Worm (Caenorhabditis elegans) whole organism, L1 larva: ENCODE data around the gene F21A3.11.

ENCODE experiments used
- C34B4.2 ChIP-seq: sonication (generic microtip); optimal IDR thresholded peaks from 2 replicates; lab custom pipeline; 2017; ENCODE audit warnings: mild to moderate bottlenecking, missing genetic modification characterization, missing compliant biosample characterization
- F16B12.6 ChIP-seq: fragments of 150-350 bp; optimal IDR thresholded peaks from 2 replicates; lab custom pipeline; 2014; ENCODE audit warnings: missing biosample characterization, missing genetic modification characterization
- Y116A8C.19 ChIP-seq: sonication (generic microtip); optimal IDR thresholded peaks from 2 replicates; lab custom pipeline; 2016; ENCODE audit warnings: missing compliant biosample characterization, missing genetic modification characterization, borderline replicate concordance
- aha-1 ChIP-seq: fragments of 150-350 bp; optimal IDR thresholded peaks from 2 replicates; lab custom pipeline; 2014; ENCODE audit warnings: missing biosample characterization, missing genetic modification characterization
- ama-1 ChIP-seq: fragments of 150-350 bp; optimal IDR thresholded peaks from 2 replicates; lab custom pipeline; 2014
- ceh-8 ChIP-seq: fragments of 200-800 bp; sonication (Bioruptor generic); optimal IDR thresholded peaks from 2 replicates; lab custom pipeline; 2018; ENCODE audit warnings: mild to moderate bottlenecking, missing genetic modification characterization, moderate library complexity, missing compliant biosample characterization
- dpl-1 ChIP-seq, 3 experiments: fragments of 150-350 bp in 2 of 3; sonication (generic microtip) in 1 of 3; optimal IDR thresholded peaks; 2 replicates each; lab custom pipeline; 2014 to 2017; ENCODE audit warnings: missing biosample characterization in 3 of 3, missing genetic modification characterization in 3 of 3, missing genetic modification reagents in 3 of 3
- efl-3 ChIP-seq: fragments of 200-800 bp; sonication (Bioruptor generic); optimal IDR thresholded peaks from 2 replicates; lab custom pipeline; 2018; ENCODE audit warnings: mild to moderate bottlenecking, missing genetic modification characterization, missing compliant biosample characterization
- fkh-8 ChIP-seq: sonication (generic microtip); optimal IDR thresholded peaks from 2 replicates; lab custom pipeline; 2016; ENCODE audit warnings: mild to moderate bottlenecking, missing genetic modification characterization, missing compliant biosample characterization
- hlh-4 ChIP-seq: sonication (generic microtip); optimal IDR thresholded peaks from 2 replicates; lab custom pipeline; 2016; ENCODE audit warnings: mild to moderate bottlenecking, missing genetic modification characterization, missing compliant biosample characterization
- irx-1 ChIP-seq: sonication (generic microtip); optimal IDR thresholded peaks from 2 replicates; lab custom pipeline; 2016; ENCODE audit warnings: missing genetic modification characterization, missing compliant biosample characterization
- isw-1 ChIP-seq: fragments of 200-800 bp; sonication (Bioruptor generic); IDR thresholded peaks from 2 replicates; pipeline ENCODE4 v1.3.6; 2022; ENCODE audit warnings: missing genetic modification characterization, missing compliant biosample characterization
- jun-1 ChIP-seq: fragments of 150-350 bp; optimal IDR thresholded peaks from 2 replicates; lab custom pipeline; 2014; ENCODE audit warnings: missing biosample characterization, missing genetic modification reagents, missing genetic modification characterization
- lin-13 ChIP-seq: fragments of 150-350 bp; optimal IDR thresholded peaks from 2 replicates; lab custom pipeline; 2014; ENCODE audit warnings: missing biosample characterization, missing genetic modification reagents, missing genetic modification characterization
- lin-14 ChIP-seq: fragments of 200-800 bp; sonication (Bioruptor generic); optimal IDR thresholded peaks from 2 replicates; lab custom pipeline; 2018; ENCODE audit warnings: mild to moderate bottlenecking, missing genetic modification characterization, moderate library complexity, missing compliant biosample characterization
- lin-35 ChIP-seq, 2 experiments: fragments of 150-350 bp; optimal IDR thresholded peaks; 2 replicates each; lab custom pipeline; 2014; ENCODE audit warnings: missing biosample characterization in 2 of 2, missing genetic modification characterization in 2 of 2, missing genetic modification reagents in 2 of 2
- lin-39 ChIP-seq: fragments of 150-350 bp; optimal IDR thresholded peaks from 2 replicates; lab custom pipeline; 2014; ENCODE audit warnings: missing biosample characterization, missing genetic modification reagents, missing genetic modification characterization
- lir-3 ChIP-seq: sonication (generic microtip); optimal IDR thresholded peaks from 2 replicates; lab custom pipeline; 2016; ENCODE audit warnings: mild to moderate bottlenecking, missing genetic modification characterization, moderate library complexity, missing compliant biosample characterization; ENCODE audit not compliant: poor library complexity
- mab-9 ChIP-seq: fragments of 200-800 bp; sonication (Bioruptor generic); IDR thresholded peaks from 2 replicates; pipeline ENCODE4 v1.3.6; 2022; ENCODE audit warnings: missing genetic modification reagents, missing genetic modification characterization, missing compliant biosample characterization
- nhr-19 ChIP-seq: fragments of 200-800 bp; sonication (Bioruptor generic); conservative IDR thresholded peaks from 2 replicates; pipeline ENCODE4 v1.3.6; 2022; ENCODE audit warnings: missing genetic modification characterization, missing compliant biosample characterization
- nhr-20 ChIP-seq: sonication (generic microtip); optimal IDR thresholded peaks from 2 replicates; lab custom pipeline; 2016; ENCODE audit warnings: mild to moderate bottlenecking, missing genetic modification characterization, missing compliant biosample characterization
- nhr-237 ChIP-seq: fragments of 150-350 bp; optimal IDR thresholded peaks from 2 replicates; lab custom pipeline; 2014; ENCODE audit warnings: missing biosample characterization, missing genetic modification characterization
- nhr-28 ChIP-seq: fragments of 150-350 bp; optimal IDR thresholded peaks from 2 replicates; lab custom pipeline; 2014; ENCODE audit warnings: missing biosample characterization, missing genetic modification characterization
- nhr-47 ChIP-seq: sonication (generic microtip); optimal IDR thresholded peaks from 2 replicates; lab custom pipeline; 2016; ENCODE audit warnings: mild to moderate bottlenecking, missing genetic modification characterization, moderate library complexity, missing compliant biosample characterization
- nhr-90 ChIP-seq: sonication (generic microtip); optimal IDR thresholded peaks from 2 replicates; lab custom pipeline; 2016; ENCODE audit warnings: mild to moderate bottlenecking, missing genetic modification characterization, missing compliant biosample characterization; ENCODE audit not compliant: poor library complexity
- pag-3 ChIP-seq: sonication (generic microtip); optimal IDR thresholded peaks from 2 replicates; lab custom pipeline; 2017; ENCODE audit warnings: missing genetic modification characterization, mild to moderate bottlenecking, missing compliant biosample characterization, antibody characterized with exemption, borderline replicate concordance; ENCODE audit not compliant: insufficient read depth
- pax-3 ChIP-seq: fragments of 200-800 bp; sonication (Bioruptor generic); optimal IDR thresholded peaks from 2 replicates; lab custom pipeline; 2018; ENCODE audit warnings: mild to moderate bottlenecking, missing genetic modification characterization, moderate library complexity, missing compliant biosample characterization
- pqm-1 ChIP-seq: sonication (generic microtip); optimal IDR thresholded peaks from 3 replicates; lab custom pipeline; 2017; ENCODE audit warnings: missing biosample characterization, missing genetic modification characterization
- snpc-4 ChIP-seq: fragments of 150-350 bp; optimal IDR thresholded peaks from 2 replicates; lab custom pipeline; 2014; ENCODE audit warnings: missing biosample characterization, missing genetic modification characterization
- sox-4 ChIP-seq: sonication (generic microtip); optimal IDR thresholded peaks from 2 replicates; lab custom pipeline; 2016; ENCODE audit warnings: missing genetic modification characterization, missing compliant biosample characterization
- swsn-7 ChIP-seq: sonication (generic microtip); optimal IDR thresholded peaks from 2 replicates; lab custom pipeline; 2016; ENCODE audit warnings: missing genetic modification characterization, missing compliant biosample characterization
- tlp-1 ChIP-seq: fragments of 150-350 bp; optimal IDR thresholded peaks from 2 replicates; lab custom pipeline; 2014; ENCODE audit warnings: missing biosample characterization, missing genetic modification characterization
- unc-62 ChIP-seq: fragments of 150-350 bp; optimal IDR thresholded peaks from 2 replicates; lab custom pipeline; 2014; ENCODE audit warnings: missing biosample characterization, missing genetic modification reagents, missing genetic modification characterization
- vab-15 ChIP-seq: sonication (generic microtip); optimal IDR thresholded peaks from 2 replicates; lab custom pipeline; 2017; ENCODE audit warnings: missing genotype, mild to moderate bottlenecking, missing genetic modification characterization, missing compliant biosample characterization
- zag-1 ChIP-seq: fragments of 150-350 bp; optimal IDR thresholded peaks from 2 replicates; lab custom pipeline; 2014; ENCODE audit warnings: missing biosample characterization, missing genetic modification characterization
- ztf-4 ChIP-seq: fragments of 150-350 bp; optimal IDR thresholded peaks from 2 replicates; lab custom pipeline; 2014; ENCODE audit warnings: missing biosample characterization, missing genetic modification characterization

Gene F21A3.11

ce11 chrV:15493680-15494079, 39.3 kb downstream of the F21A3.11 start, which contains the start of gene srh-218:
Gene srh-218 (plus strand): TSS chrV:15493980.
- TF ChIP-seq pax-3 = no peak
- no peak for TF ChIP-seq C34B4.2 (tag; lab: Kevin White, UChicago)
- no peak for TF ChIP-seq F16B12.6 (tag; lab: Kevin White, UChicago)
- TF ChIP-seq nhr-28 = no peak
- TF ChIP-seq lin-13 (GFP tag; lab: Kevin White, UChicago) = no peak
- no peak for TF ChIP-seq lin-35 (GFP tag; optimal IDR thresholded peaks at IDR 0.05; lab: Kevin White, UChicago)
- no peak for TF ChIP-seq tlp-1 (tag; lab: Kevin White, UChicago)

DNA sequence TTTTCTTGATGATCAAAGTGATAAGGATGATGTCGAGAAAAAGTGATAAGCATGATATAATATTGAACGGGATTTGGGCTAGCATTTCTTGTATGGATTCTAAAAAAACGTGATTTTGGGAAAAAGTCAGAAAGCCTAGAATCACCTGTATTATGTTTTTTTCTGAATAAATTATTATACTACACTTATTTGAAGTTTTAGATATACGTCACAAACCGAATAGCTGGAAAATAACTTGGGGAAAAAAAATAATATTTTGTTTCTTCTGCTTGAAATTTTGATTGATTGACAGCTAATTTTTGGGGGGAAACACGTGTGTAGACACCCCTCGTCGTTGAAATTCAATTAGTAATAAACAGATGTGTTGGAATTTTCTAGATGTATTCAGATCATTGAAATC, 40.5 kb downstream of the F21A3.11 start, which contains the start of gene str-264:
str-264 (minus strand) TSS at position 101 of the 400 bp plus-strand sequence.
- TF ChIP-seq irx-1 (tag; lab: Kevin White, UChicago) = no peak
- TF ChIP-seq lir-3 (tag; lab: Kevin White, UChicago) = no peak
- TF ChIP-seq hlh-4 (tag; lab: Kevin White, UChicago) = no peak
- TF ChIP-seq fkh-8 (tag; lab: Kevin White, UChicago) = no peak
- TF ChIP-seq lin-39 (tag; lab: Kevin White, UChicago) = no peak
- no peak for TF ChIP-seq nhr-20 (tag; lab: Kevin White, UChicago)

ce11 chrV:15487764-15488163, 45.2 kb downstream of the F21A3.11 start, which contains the start of gene srw-21:
Gene srw-21 (plus strand): TSS chrV:15488064.
- TF ChIP-seq aha-1 (tag; lab: Kevin White, UChicago) (no peak), nhr-19 (GFP tag; lab: Robert Waterston, UW) (no peak), vab-15 (tag; lab: Kevin White, UChicago) (no peak), ceh-8 (no peak), pag-3 (tag; lab: Kevin White, UChicago) (no peak), nhr-90 (tag; lab: Kevin White, UChicago) (no peak), nhr-237 (no peak), jun-1 (tag; lab: Kevin White, UChicago) (no peak), zag-1 (no peak), mab-9 (GFP tag; lab: Robert Waterston, UW) (no peak), dpl-1 (GFP tag; optimal IDR thresholded peaks at IDR 0.05; lab: Kevin White, UChicago) (no peak), swsn-7 (tag; lab: Kevin White, UChicago) (no peak), snpc-4 (tag; lab: Kevin White, UChicago) (no peak), ama-1 (lab: Kevin White, UChicago) (no peak), efl-3 (GFP tag; lab: Kevin White, UChicago) (no peak), isw-1 (no peak)

- TF ChIP-seq nhr-47 (tag; lab: Kevin White, UChicago) (no peak), Y116A8C.19 (tag; lab: Kevin White, UChicago) (no peak), ztf-4 (tag; lab: Kevin White, UChicago) (no peak), unc-62 (GFP tag; lab: Kevin White, UChicago) (no peak), lin-14 (GFP tag; lab: Kevin White, UChicago) (no peak), sox-4 (tag; lab: Kevin White, UChicago) (no peak), hlh-4 (tag; lab: Kevin White, UChicago) (no peak), pqm-1 (no peak)
- TF ChIP-seq, all 84 proteins: peak for 0
Observed at ce11 chrV:15484537-15484936, 48.5 kb downstream of the F21A3.11 start, which contains the start of gene C06B8.3. Gene C06B8.3 (minus strand): TSS chrV:15484637.
